Fruit fly (Drosophila melanogaster) whole organism, embryonic: ENCODE data around the gene CG45066.

Experiments
- Atf3 ChIP-seq: fragments of 200-800 bp; sonication (Bioruptor generic); optimal IDR thresholded peaks from 3 replicates; lab custom pipeline; 2016; ENCODE audit warnings: missing biosample characterization, missing genetic modification characterization
- Awh ChIP-seq: fragments of 200-800 bp; sonication (Bioruptor generic); IDR thresholded peaks from 2 replicates; pipeline ENCODE4, ENCODE4 v1.3.6; 2022; ENCODE audit warnings: missing biosample characterization, missing genetic modification characterization
- Bteb2 ChIP-seq: fragments of 200-800 bp; sonication (Bioruptor generic); optimal IDR thresholded peaks from 2 replicates; lab custom pipeline; 2016; ENCODE audit warnings: missing biosample characterization, missing genetic modification characterization
- CG11398 ChIP-seq: fragments of 200-800 bp; sonication (Bioruptor generic); optimal IDR thresholded peaks from 2 replicates; lab custom pipeline; 2016; ENCODE audit warnings: missing biosample characterization, missing genetic modification characterization
- CG12219 ChIP-seq: fragments of 200-800 bp; sonication (Bioruptor generic); optimal IDR thresholded peaks from 3 replicates; lab custom pipeline; 2018; ENCODE audit warnings: missing biosample characterization, mild to moderate bottlenecking, missing genetic modification characterization
- CG12942 ChIP-seq: fragments of 200-800 bp; sonication (Bioruptor generic); optimal IDR thresholded peaks from 3 replicates; lab custom pipeline; 2016; ENCODE audit warnings: missing biosample characterization, missing genetic modification characterization
- CG13123 ChIP-seq: fragments of 200-800 bp; sonication (Bioruptor generic); optimal IDR thresholded peaks from 2 replicates; lab custom pipeline; 2016; ENCODE audit warnings: missing biosample characterization, missing genetic modification characterization
- CG1602 ChIP-seq: fragments of 200-800 bp; sonication (Bioruptor generic); optimal IDR thresholded peaks from 3 replicates; lab custom pipeline; 2016; ENCODE audit warnings: missing biosample characterization, missing genetic modification characterization
- CG17385 ChIP-seq: fragments of 200-800 bp; sonication (Bioruptor generic); optimal IDR thresholded peaks from 3 replicates; lab custom pipeline; 2018; ENCODE audit warnings: missing biosample characterization, mild to moderate bottlenecking, missing genetic modification characterization
- CG30020 ChIP-seq: fragments of 200-800 bp; optimal IDR thresholded peaks from 2 replicates; lab custom pipeline; 2019; ENCODE audit warnings: missing biosample characterization, mild to moderate bottlenecking, missing genetic modification characterization, moderate library complexity
- CG32772 ChIP-seq: fragments of 200-800 bp; sonication (Bioruptor generic); IDR thresholded peaks from 2 replicates; pipeline ENCODE4 v1.3.6; 2022; ENCODE audit warnings: missing biosample characterization, missing genetic modification characterization
- CG3281 ChIP-seq: fragments of 200-800 bp; sonication (Bioruptor generic); optimal IDR thresholded peaks from 3 replicates; lab custom pipeline; 2017; ENCODE audit warnings: missing biosample characterization, mild to moderate bottlenecking, missing genetic modification characterization
- CG34224 ChIP-seq: fragments of 200-800 bp; sonication (Bioruptor generic); IDR thresholded peaks from 3 replicates; pipeline ENCODE4 v1.3.6; 2022; ENCODE audit warnings: missing biosample characterization, missing genetic modification characterization; ENCODE audit not compliant: partially characterized antibody
- CG34422 ChIP-seq: fragments of 200-800 bp; sonication (Bioruptor generic); IDR thresholded peaks from 3 replicates; pipeline ENCODE4 v1.3.6; 2022; ENCODE audit warnings: missing biosample characterization, missing genetic modification characterization
- CG4617 ChIP-seq: fragments of 200-800 bp; sonication (Bioruptor generic); optimal IDR thresholded peaks from 3 replicates; lab custom pipeline; 2016; ENCODE audit warnings: missing biosample characterization, missing genetic modification characterization, borderline replicate concordance
- CG4707 ChIP-seq: fragments of 200-800 bp; sonication (Bioruptor generic); optimal IDR thresholded peaks from 2 replicates; lab custom pipeline; 2018; ENCODE audit warnings: missing biosample characterization, mild to moderate bottlenecking, missing genetic modification characterization, moderate library complexity
- CG6654 ChIP-seq: fragments of 200-800 bp; sonication (Bioruptor generic); optimal IDR thresholded peaks from 2 replicates; lab custom pipeline; 2017; ENCODE audit warnings: missing biosample characterization, mild to moderate bottlenecking, missing genetic modification characterization
- CG9215 ChIP-seq: fragments of 200-800 bp; sonication (Bioruptor generic); IDR thresholded peaks from 2 replicates; pipeline ENCODE4 v1.3.6; 2022; ENCODE audit warnings: missing biosample characterization, missing genetic modification characterization
- Dll ChIP-seq: fragments of 200-800 bp; sonication (Bioruptor generic); IDR thresholded peaks from 4 replicates; pipeline ENCODE4 v1.3.6; 2022; ENCODE audit warnings: missing biosample characterization, missing genetic modification characterization; ENCODE audit not compliant: partially characterized antibody
- Nf-YC ChIP-seq: fragments of 200-800 bp; optimal IDR thresholded peaks from 3 replicates; lab custom pipeline; 2019; ENCODE audit warnings: missing biosample characterization, mild to moderate bottlenecking, missing genetic modification characterization, moderate library complexity
- Oli ChIP-seq: fragments of 200-800 bp; sonication (Bioruptor generic); optimal IDR thresholded peaks from 2 replicates; lab custom pipeline; 2018; ENCODE audit warnings: missing biosample characterization, mild to moderate bottlenecking, missing genetic modification characterization, moderate library complexity
- Optix ChIP-seq: fragments of 200-800 bp; sonication (Bioruptor generic); IDR thresholded peaks from 3 replicates; pipeline ENCODE4 v1.3.6; 2022; ENCODE audit warnings: missing biosample characterization, missing genetic modification characterization
- Pdp1 ChIP-seq, 2 experiments: fragments of 200-800 bp; sonication (Bioruptor generic); optimal IDR thresholded peaks; 3 replicates each; lab custom pipeline; 2016; ENCODE audit warnings: missing biosample characterization in 2 of 2, missing genetic modification characterization in 2 of 2, mild to moderate bottlenecking in 1 of 2, moderate library complexity in 1 of 2
- Sin3A ChIP-seq: fragments of >200 bp; optimal IDR thresholded peaks from 2 replicates; lab custom pipeline; 2018
- Six4 ChIP-seq: fragments of 200-800 bp; sonication (Bioruptor generic); optimal IDR thresholded peaks from 2 replicates; lab custom pipeline; 2016; ENCODE audit warnings: missing biosample characterization, missing genetic modification characterization
- Ssrp ChIP-seq: fragments of 200-800 bp; sonication (Bioruptor generic); optimal IDR thresholded peaks from 2 replicates; lab custom pipeline; 2018; ENCODE audit warnings: missing biosample characterization, mild to moderate bottlenecking, missing genetic modification characterization, moderate library complexity
- Tbp ChIP-seq: fragments of >200 bp; optimal IDR thresholded peaks from 2 replicates; lab custom pipeline; 2018; ENCODE audit warnings: missing biosample characterization, missing genetic modification characterization
- Xbp1 ChIP-seq: fragments of 200-800 bp; sonication (Bioruptor generic); optimal IDR thresholded peaks from 3 replicates; lab custom pipeline; 2016; ENCODE audit warnings: missing biosample characterization, mild to moderate bottlenecking, missing genetic modification characterization
- ac ChIP-seq: fragments of 200-800 bp; sonication (Bioruptor generic); optimal IDR thresholded peaks from 3 replicates; lab custom pipeline; 2017; ENCODE audit warnings: missing biosample characterization, mild to moderate bottlenecking, missing genetic modification characterization
- ara ChIP-seq: fragments of 200-800 bp; sonication (Bioruptor generic); IDR thresholded peaks from 2 replicates; pipeline ENCODE4 v1.3.6; 2022; ENCODE audit warnings: missing biosample characterization, missing genetic modification characterization
- chn ChIP-seq: fragments of 200-800 bp; sonication (Bioruptor generic); optimal IDR thresholded peaks from 2 replicates; lab custom pipeline; 2016; ENCODE audit warnings: missing biosample characterization, missing genetic modification characterization
- ci ChIP-seq: fragments of 200-800 bp; sonication (Bioruptor generic); IDR thresholded peaks from 3 replicates; pipeline ENCODE4 v1.3.6; 2022; ENCODE audit warnings: missing biosample characterization, missing genetic modification characterization
- croc ChIP-seq: fragments of 200-800 bp; sonication (Bioruptor generic); conservative IDR thresholded peaks from 3 replicates; pipeline ENCODE4 v1.3.6; 2022; ENCODE audit warnings: missing biosample characterization, missing genetic modification characterization
- dan ChIP-seq: fragments of 200-800 bp; sonication (Bioruptor generic); IDR thresholded peaks from 2 replicates; pipeline ENCODE4 v1.3.6; 2022; ENCODE audit warnings: missing biosample characterization, missing genetic modification characterization
- fru ChIP-seq: fragments of >200 bp; optimal IDR thresholded peaks from 2 replicates; lab custom pipeline; 2017
- gcm ChIP-seq: fragments of 200-800 bp; sonication (Bioruptor generic); optimal IDR thresholded peaks from 2 replicates; lab custom pipeline; 2019; ENCODE audit warnings: missing biosample characterization, mild to moderate bottlenecking, missing genetic modification characterization, moderate library complexity
- ken ChIP-seq: fragments of 200-800 bp; sonication (Bioruptor generic); IDR thresholded peaks from 3 replicates; pipeline ENCODE4 v1.3.6; 2022; ENCODE audit warnings: missing biosample characterization, missing genetic modification characterization
- oc ChIP-seq: fragments of 200-800 bp; sonication (Bioruptor generic); optimal IDR thresholded peaks from 2 replicates; lab custom pipeline; 2018; ENCODE audit warnings: missing biosample characterization, mild to moderate bottlenecking, missing genetic modification characterization, moderate library complexity
- org-1 ChIP-seq: fragments of 200-800 bp; sonication (Bioruptor generic); optimal IDR thresholded peaks from 2 replicates; lab custom pipeline; 2017; ENCODE audit warnings: missing biosample characterization, missing genetic modification characterization
- pho ChIP-seq: fragments of 200-800 bp; sonication (Bioruptor generic); optimal IDR thresholded peaks from 2 replicates; lab custom pipeline; 2016; ENCODE audit warnings: missing biosample characterization, missing genetic modification characterization
- pita ChIP-seq: fragments of 200-800 bp; sonication (Bioruptor generic); optimal IDR thresholded peaks from 2 replicates; lab custom pipeline; 2017; ENCODE audit warnings: missing biosample characterization, mild to moderate bottlenecking, missing genetic modification characterization
- pzg ChIP-seq: fragments of 200-800 bp; sonication (Bioruptor generic); optimal IDR thresholded peaks from 3 replicates; lab custom pipeline; 2018; ENCODE audit warnings: missing biosample characterization, mild to moderate bottlenecking, missing genetic modification characterization, moderate library complexity
- so ChIP-seq: fragments of 200-800 bp; sonication (Bioruptor generic); IDR thresholded peaks from 3 replicates; pipeline ENCODE4 v1.3.6; 2022; ENCODE audit warnings: missing biosample characterization, missing genetic modification characterization
- ssp ChIP-seq: fragments of 200-800 bp; sonication (Bioruptor generic); IDR thresholded peaks from 2 replicates; pipeline ENCODE4 v1.3.6; 2022; ENCODE audit warnings: missing biosample characterization, missing genetic modification characterization
- tap ChIP-seq: fragments of 200-800 bp; optimal IDR thresholded peaks from 3 replicates; lab custom pipeline; 2019; ENCODE audit warnings: missing biosample characterization, mild to moderate bottlenecking, missing genetic modification characterization, moderate library complexity
- twi ChIP-seq: fragments of 200-800 bp; optimal IDR thresholded peaks from 2 replicates; lab custom pipeline; 2019; ENCODE audit warnings: missing biosample characterization, mild to moderate bottlenecking, missing genetic modification characterization, moderate library complexity
- vvl ChIP-seq: fragments of 200-800 bp; sonication (Bioruptor generic); IDR thresholded peaks from 2 replicates; pipeline ENCODE4 v1.3.6; 2022; ENCODE audit warnings: missing biosample characterization, missing genetic modification characterization
- yki ChIP-seq: fragments of >200 bp; optimal IDR thresholded peaks from 3 replicates; lab custom pipeline; 2018
- z ChIP-seq: fragments of 200-800 bp; sonication (Bioruptor generic); IDR thresholded peaks from 3 replicates; pipeline ENCODE4 v1.3.6; 2022; ENCODE audit warnings: missing biosample characterization, missing genetic modification characterization

The CG45066 gene

dm6 chr3L:3108040-3108615 is 2.9 kb downstream of the CG45066 start (continued):
- no peak for TF ChIP-seq CG30020 (tag; lab: Kevin White, UChicago)
- no peak for TF ChIP-seq CG4617 (GFP tag; lab: Kevin White, UChicago)
- TF ChIP-seq twi (tag; lab: Kevin White, UChicago): no peak
- no peak for TF ChIP-seq ken
- no peak for TF ChIP-seq CG34224
- peak in 1 of 2 experiments; percentile 35 for TF ChIP-seq Pdp1 (GFP tag; optimal IDR thresholded peaks at IDR 0.05; lab: Kevin White, UChicago)
- no peak for TF ChIP-seq CG6654 (GFP tag; lab: Kevin White, UChicago)
- TF ChIP-seq Sin3A (lab: Kevin White, UChicago): no peak
- TF ChIP-seq ara (GFP tag; lab: Robert Waterston, UW): no peak
- TF ChIP-seq Dll (GFP tag; lab: Robert Waterston, UW): no peak
- TF ChIP-seq Ssrp (tag; lab: Kevin White, UChicago): no peak
- TF ChIP-seq Six4 (GFP tag; lab: Kevin White, UChicago): no peak
- no peak for TF ChIP-seq CG11398 (GFP tag; lab: Kevin White, UChicago)
- no peak for TF ChIP-seq org-1 (GFP tag; lab: Kevin White, UChicago)
- no peak for TF ChIP-seq so (GFP tag; lab: Robert Waterston, UW)
- TF ChIP-seq Tbp (GFP tag; lab: Kevin White, UChicago): no peak
- TF ChIP-seq Xbp1 (GFP tag; lab: Kevin White, UChicago): no peak
- TF ChIP-seq CG34422 (GFP tag; lab: Robert Waterston, UW): no peak
- TF ChIP-seq Awh: 0 out of 2 replicates have a peak, but pooled peaks have one; percentile 40
- peak; percentile 61 for TF ChIP-seq oc (tag; lab: Kevin White, UChicago)

DNA sequence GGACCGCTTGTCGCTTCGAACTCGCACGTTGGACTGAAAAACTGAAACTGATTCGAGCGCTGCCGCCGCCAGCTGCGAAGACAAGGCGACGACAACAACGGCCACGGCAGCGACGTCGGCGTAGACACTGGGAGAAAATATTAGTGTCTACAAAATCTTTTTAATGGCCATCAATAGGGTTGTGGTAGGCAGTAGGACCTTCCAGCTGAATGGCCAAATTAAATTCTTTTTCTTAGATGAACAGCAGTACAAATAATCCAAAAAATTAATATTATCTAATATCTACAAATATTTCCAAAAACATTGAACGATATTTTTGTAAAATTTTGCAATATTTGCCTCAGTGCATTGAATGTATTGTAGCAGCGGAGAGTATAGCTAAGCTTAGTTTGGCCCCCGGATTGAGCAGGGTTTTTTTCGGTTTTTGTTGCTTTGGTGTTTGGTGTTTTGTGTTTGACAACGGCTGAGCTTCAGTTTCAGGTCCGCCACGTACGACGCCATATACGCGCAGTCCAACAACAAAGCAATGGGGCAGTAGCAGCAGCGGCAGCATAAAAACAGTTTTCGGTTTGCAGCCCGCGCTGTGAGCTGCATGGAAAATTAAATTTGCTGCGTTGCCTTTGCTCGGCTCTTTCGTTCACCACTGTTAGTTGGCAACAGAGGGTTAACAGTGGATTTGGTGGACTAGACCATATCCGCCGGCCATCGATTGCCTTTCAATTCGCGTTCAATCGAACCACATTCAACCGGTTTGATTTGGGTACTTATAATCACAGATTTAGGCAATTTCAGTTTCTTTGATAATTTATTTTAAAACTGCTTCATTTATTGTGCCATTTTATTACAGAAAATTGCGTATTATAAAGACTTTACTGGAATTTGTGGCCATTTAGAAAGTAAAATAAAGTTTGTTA is 3.9 kb downstream of the CG45066 start, which contains the start of gene Cht7:
Gene Cht7, minus strand, starts transcription at position 51 of the 914 bp plus-strand sequence.
- TF ChIP-seq Nf-YC (tag; lab: Kevin White, UChicago) (peak; percentile 77), yki (lab: Kevin White, UChicago) (no peak), CG4707 (GFP tag; lab: Kevin White, UChicago) (peak; percentile 69), pita (GFP tag; lab: Kevin White, UChicago) (no peak), CG17385 (GFP tag; lab: Kevin White, UChicago) (peak; percentile 87), CG13123 (peak; percentile 35), Atf3 (peak; percentile 62), CG1602 (GFP tag; lab: Kevin White, UChicago) (peak; percentile 80), Oli (tag; lab: Kevin White, UChicago) (peak; percentile 91), Optix (GFP tag; lab: Robert Waterston, UW) (peak; percentile 84), pzg (GFP tag; lab: Kevin White, UChicago) (no peak), tap (peak; percentile 55), CG32772 (GFP tag; lab: Robert Waterston, UW) (peak; percentile 72), CG9215 (GFP tag; lab: Robert Waterston, UW) (peak; percentile 74), ci (GFP tag; lab: Robert Waterston, UW) (peak; percentile 86), chn (peak; percentile 81), CG12942 (peak; percentile 68), pho (GFP tag; lab: Kevin White, UChicago) (peak; percentile 58), CG12219 (GFP tag; lab: Kevin White, UChicago) (peak; percentile 84), croc (GFP tag; lab: Robert Waterston, UW) (peak; percentile 76), ssp (peak; percentile 80), CG3281 (GFP tag; lab: Kevin White, UChicago) (peak; percentile 83), dan (GFP tag; lab: Robert Waterston, UW) (no peak), Bteb2 (peak; percentile 74), gcm (GFP tag; lab: Kevin White, UChicago) (peak; percentile 79), fru (lab: Kevin White, UChicago) (no peak), vvl (GFP tag; lab: Robert Waterston, UW) (peak; percentile 82), ac (no peak), z (GFP tag; lab: Robert Waterston, UW) (peak; percentile 50; the same call in 1 of the 3 replicates)
